Worm (Caenorhabditis elegans) whole organism, late embryonic: ENCODE data around the gene C07G1.7.

Source experiments
- C08G9.2 ChIP-seq: sonication (generic microtip); optimal IDR thresholded peaks from 2 replicates; lab custom pipeline; 2016; ENCODE audit warnings: mild to moderate bottlenecking, missing genetic modification characterization, moderate library complexity, missing compliant biosample characterization
- C38D4.7 ChIP-seq: fragments of 200-800 bp; sonication (Bioruptor generic); optimal IDR thresholded peaks from 2 replicates; lab custom pipeline; 2018; ENCODE audit warnings: mild to moderate bottlenecking, missing genetic modification characterization, moderate library complexity, missing compliant biosample characterization
- K02D7.2 ChIP-seq: sonication (generic microtip); optimal IDR thresholded peaks from 2 replicates; lab custom pipeline; 2017; ENCODE audit warnings: mild to moderate bottlenecking, missing genetic modification characterization, missing compliant biosample characterization
- K09A11.1 ChIP-seq: sonication (generic microtip); optimal IDR thresholded peaks from 2 replicates; lab custom pipeline; 2017; ENCODE audit warnings: antibody characterized with exemption, mild to moderate bottlenecking, missing genetic modification characterization, missing compliant biosample characterization; ENCODE audit not compliant: insufficient read depth
- T23F11.4 ChIP-seq: fragments of 200-800 bp; sonication (Bioruptor generic); optimal IDR thresholded peaks from 2 replicates; lab custom pipeline; 2018; ENCODE audit warnings: mild to moderate bottlenecking, missing genetic modification characterization, missing compliant biosample characterization
- Y22D7AL.16 ChIP-seq: sonication (generic microtip); optimal IDR thresholded peaks from 2 replicates; lab custom pipeline; 2016; ENCODE audit warnings: missing genetic modification characterization, missing compliant biosample characterization
- ceh-19 ChIP-seq: fragments of 200-800 bp; sonication (Bioruptor generic); optimal IDR thresholded peaks from 2 replicates; lab custom pipeline; 2018; ENCODE audit warnings: mild to moderate bottlenecking, missing genetic modification characterization, missing compliant biosample characterization
- ceh-2 ChIP-seq: sonication (generic microtip); optimal IDR thresholded peaks from 2 replicates; lab custom pipeline; 2016; ENCODE audit warnings: missing genotype, missing genetic modification characterization, missing compliant biosample characterization
- ceh-22 ChIP-seq: sonication (generic microtip); optimal IDR thresholded peaks from 2 replicates; lab custom pipeline; 2017; ENCODE audit warnings: missing biosample characterization, missing genetic modification characterization
- ceh-30 ChIP-seq: fragments of 150-350 bp; optimal IDR thresholded peaks from 2 replicates; lab custom pipeline; 2014; ENCODE audit warnings: missing biosample characterization, missing genetic modification characterization
- ceh-31 ChIP-seq: sonication (generic microtip); optimal IDR thresholded peaks from 2 replicates; lab custom pipeline; 2016; ENCODE audit warnings: missing genetic modification characterization, missing compliant biosample characterization
- ceh-34 ChIP-seq: sonication (generic microtip); optimal IDR thresholded peaks from 2 replicates; lab custom pipeline; 2016; ENCODE audit warnings: mild to moderate bottlenecking, missing genetic modification characterization, missing compliant biosample characterization
- ceh-6 ChIP-seq: fragments of 200-800 bp; sonication (Bioruptor generic); optimal IDR thresholded peaks from 2 replicates; lab custom pipeline; 2018; ENCODE audit warnings: mild to moderate bottlenecking, missing genetic modification characterization, missing compliant biosample characterization
- ceh-9 ChIP-seq: sonication (generic microtip); optimal IDR thresholded peaks from 2 replicates; lab custom pipeline; 2016; ENCODE audit warnings: mild to moderate bottlenecking, missing genetic modification characterization, inconsistent platforms, missing compliant biosample characterization
- dve-1 ChIP-seq: sonication (generic microtip); optimal IDR thresholded peaks from 2 replicates; lab custom pipeline; 2017; ENCODE audit warnings: antibody characterized with exemption, mild to moderate bottlenecking, missing genetic modification characterization, missing compliant biosample characterization
- elt-2 ChIP-seq: sonication (generic microtip); optimal IDR thresholded peaks from 2 replicates; lab custom pipeline; 2016; ENCODE audit warnings: missing genetic modification reagents, missing genetic modification characterization, missing compliant biosample characterization
- ets-4 ChIP-seq: sonication (generic microtip); optimal IDR thresholded peaks from 2 replicates; lab custom pipeline; 2016; ENCODE audit warnings: missing genetic modification characterization, missing compliant biosample characterization
- eyg-1 ChIP-seq: sonication (generic microtip); optimal IDR thresholded peaks from 2 replicates; lab custom pipeline; 2016; ENCODE audit warnings: missing genotype, missing genetic modification characterization, missing compliant biosample characterization
- fax-1 ChIP-seq: sonication (generic microtip); optimal IDR thresholded peaks from 2 replicates; lab custom pipeline; 2016; ENCODE audit warnings: missing genotype, missing genetic modification characterization, missing compliant biosample characterization
- fkh-10 ChIP-seq: fragments of 150-350 bp; optimal IDR thresholded peaks from 2 replicates; lab custom pipeline; 2014; ENCODE audit warnings: missing biosample characterization, missing genetic modification reagents, missing genetic modification characterization
- hlh-13 ChIP-seq: fragments of 200-800 bp; sonication (Bioruptor generic); optimal IDR thresholded peaks from 2 replicates; lab custom pipeline; 2018; ENCODE audit warnings: mild to moderate bottlenecking, missing genetic modification characterization, missing compliant biosample characterization
- hlh-15 ChIP-seq: sonication (generic microtip); optimal IDR thresholded peaks from 2 replicates; lab custom pipeline; 2016; ENCODE audit warnings: missing genetic modification characterization, missing compliant biosample characterization
- hlh-30 ChIP-seq: sonication (generic microtip); optimal IDR thresholded peaks from 2 replicates; lab custom pipeline; 2017; ENCODE audit warnings: antibody characterized with exemption, missing genetic modification characterization, missing compliant biosample characterization; ENCODE audit not compliant: insufficient read depth
- hlh-8 ChIP-seq: sonication (generic microtip); optimal IDR thresholded peaks from 2 replicates; lab custom pipeline; 2016; ENCODE audit warnings: missing genotype, missing genetic modification characterization, missing compliant biosample characterization
- mec-3 ChIP-seq: sonication (generic microtip); optimal IDR thresholded peaks from 2 replicates; lab custom pipeline; 2016; ENCODE audit warnings: borderline replicate concordance, missing genetic modification characterization, missing compliant biosample characterization
- nhr-232 ChIP-seq: sonication (generic microtip); optimal IDR thresholded peaks from 2 replicates; lab custom pipeline; 2016; ENCODE audit warnings: missing genetic modification characterization, missing compliant biosample characterization
- npax-4 ChIP-seq: sonication (generic microtip); optimal IDR thresholded peaks from 2 replicates; lab custom pipeline; 2016; ENCODE audit warnings: missing genetic modification characterization, missing compliant biosample characterization
- odd-2 ChIP-seq: sonication (generic microtip); optimal IDR thresholded peaks from 2 replicates; lab custom pipeline; 2017; ENCODE audit warnings: antibody characterized with exemption, mild to moderate bottlenecking, missing genetic modification characterization, missing compliant biosample characterization
- pag-3 ChIP-seq: sonication (generic microtip); optimal IDR thresholded peaks from 2 replicates; lab custom pipeline; 2016; ENCODE audit warnings: missing compliant biosample characterization, missing genetic modification characterization, borderline replicate concordance
- pat-9 ChIP-seq: fragments of 200-800 bp; sonication (Bioruptor generic); optimal IDR thresholded peaks from 2 replicates; lab custom pipeline; 2018; ENCODE audit warnings: mild to moderate bottlenecking, missing genetic modification characterization, moderate library complexity, missing compliant biosample characterization
- pax-1 ChIP-seq: fragments of 150-350 bp; optimal IDR thresholded peaks from 2 replicates; lab custom pipeline; 2014; ENCODE audit warnings: missing biosample characterization, missing genetic modification characterization
- pha-2 ChIP-seq: sonication (generic microtip); optimal IDR thresholded peaks from 2 replicates; lab custom pipeline; 2017; ENCODE audit warnings: mild to moderate bottlenecking, missing genetic modification characterization, missing compliant biosample characterization
- pha-4 ChIP-seq: fragments of 150-350 bp; optimal IDR thresholded peaks from 2 replicates; lab custom pipeline; 2018; ENCODE audit warnings: missing biosample characterization, missing genetic modification reagents, missing genetic modification characterization
- pqm-1 ChIP-seq: sonication (generic microtip); optimal IDR thresholded peaks from 2 replicates; lab custom pipeline; 2016; ENCODE audit warnings: missing genetic modification characterization, missing compliant biosample characterization
- pros-1 ChIP-seq: fragments of 150-350 bp; optimal IDR thresholded peaks from 2 replicates; lab custom pipeline; 2014; ENCODE audit warnings: missing biosample characterization, missing genetic modification reagents, missing genetic modification characterization
- sdc-2 ChIP-seq: sonication (generic microtip); optimal IDR thresholded peaks from 2 replicates; lab custom pipeline; 2016; ENCODE audit warnings: missing genotype, missing genetic modification characterization, missing compliant biosample characterization
- sox-4 ChIP-seq: sonication (generic microtip); optimal IDR thresholded peaks from 2 replicates; lab custom pipeline; 2017; ENCODE audit warnings: mild to moderate bottlenecking, missing genetic modification characterization, inconsistent platforms, missing compliant biosample characterization
- syd-9 ChIP-seq: sonication (generic microtip); optimal IDR thresholded peaks from 2 replicates; lab custom pipeline; 2016; ENCODE audit warnings: mild to moderate bottlenecking, missing genetic modification characterization, moderate library complexity, missing compliant biosample characterization
- tbx-2 ChIP-seq: sonication (generic microtip); optimal IDR thresholded peaks from 2 replicates; lab custom pipeline; 2016; ENCODE audit warnings: missing genetic modification characterization, missing compliant biosample characterization
- unc-3 ChIP-seq, 2 experiments: fragments of 200-800 bp in 1 of 2; sonication (Bioruptor generic) in 1 of 2; sonication (generic microtip) in 1 of 2; conservative IDR thresholded peaks in 1 of 2; optimal IDR thresholded peaks in 1 of 2; 2 replicates each; pipeline versions ENCODE4 v1.3.6 to Lab custom; 2016 to 2022; ENCODE audit warnings: missing compliant biosample characterization in 2 of 2, missing genetic modification characterization in 2 of 2, missing genetic modification reagents in 1 of 2
- unc-55 ChIP-seq: sonication (generic microtip); optimal IDR thresholded peaks from 2 replicates; lab custom pipeline; 2017; ENCODE audit warnings: missing biosample characterization, missing genetic modification reagents, missing genetic modification characterization
- unc-86 ChIP-seq: sonication (generic microtip); optimal IDR thresholded peaks from 2 replicates; lab custom pipeline; 2016; ENCODE audit warnings: missing genetic modification characterization, missing compliant biosample characterization
- zip-5 ChIP-seq: sonication (generic microtip); optimal IDR thresholded peaks from 2 replicates; lab custom pipeline; 2016; ENCODE audit warnings: missing genetic modification characterization, missing compliant biosample characterization
- ztf-16 ChIP-seq: sonication (generic microtip); optimal IDR thresholded peaks from 2 replicates; lab custom pipeline; 2017; ENCODE audit warnings: missing genetic modification characterization, missing compliant biosample characterization

Gene C07G1.7

DNA sequence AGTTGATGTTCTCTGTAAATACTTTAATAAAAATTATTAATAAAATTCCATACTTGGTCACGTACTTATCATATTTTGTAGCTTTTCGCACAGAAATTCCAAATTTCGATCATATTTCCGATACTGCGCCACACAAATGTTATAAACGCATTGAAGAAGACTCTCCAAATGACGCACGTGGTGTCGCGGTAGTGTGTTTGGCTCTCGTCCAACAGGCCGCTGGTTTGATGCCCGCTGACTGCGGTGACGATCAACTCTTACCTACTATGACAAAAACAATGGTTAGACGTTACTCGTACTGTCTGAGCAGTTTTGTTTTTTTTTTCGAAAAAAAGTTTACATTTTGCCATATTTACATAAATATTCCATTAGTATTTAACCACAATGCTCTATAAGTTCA, 41.2 kb upstream of the C07G1.7 start (continued):
- peak; percentile 93 for TF ChIP-seq unc-3 (GFP tag; conservative IDR thresholded peaks at IDR 0.05; lab: Robert Waterston, UW)
- TF ChIP-seq unc-3 (tag; optimal IDR thresholded peaks at IDR 0.05; lab: Kevin White, UChicago), result peak; percentile 93
- peak; percentile 90 for TF ChIP-seq eyg-1 (tag; lab: Kevin White, UChicago)
- peak; percentile 95 for TF ChIP-seq ceh-34 (tag; lab: Kevin White, UChicago)
- TF ChIP-seq pag-3 (tag; lab: Kevin White, UChicago), result peak; percentile 72
- TF ChIP-seq sox-4 (tag; lab: Kevin White, UChicago), result peak; percentile 97
- no peak for TF ChIP-seq unc-55 (GFP tag; lab: Kevin White, UChicago)
- peak; percentile 82 for TF ChIP-seq C08G9.2
- TF ChIP-seq ceh-31 (tag; lab: Kevin White, UChicago), result peak; percentile 73
- TF ChIP-seq ceh-9 (tag; lab: Kevin White, UChicago), result peak; percentile 93
- TF ChIP-seq pax-1 (tag; lab: Kevin White, UChicago), result no peak
- peak; percentile 81 for TF ChIP-seq odd-2 (tag; lab: Kevin White, UChicago)
- TF ChIP-seq fkh-10 (GFP tag; lab: Kevin White, UChicago), result peak; percentile 47
- TF ChIP-seq hlh-13 (GFP tag; lab: Kevin White, UChicago), result peak; percentile 91
- TF ChIP-seq pros-1 (tag; lab: Kevin White, UChicago), result peak; percentile 56
- peak; percentile 93 for TF ChIP-seq tbx-2 (tag; lab: Kevin White, UChicago)
- TF ChIP-seq unc-86, result peak; percentile 95
- peak; percentile 43 for TF ChIP-seq ets-4 (tag; lab: Kevin White, UChicago)
- TF ChIP-seq sdc-2 (tag; lab: Kevin White, UChicago), result peak; percentile 89
- peak; percentile 98 for TF ChIP-seq elt-2
- peak; percentile 53 for TF ChIP-seq ceh-30 (tag; lab: Kevin White, UChicago)
- TF ChIP-seq zip-5 (tag; lab: Kevin White, UChicago), result peak; percentile 88
- TF ChIP-seq hlh-8 (tag; lab: Kevin White, UChicago), result peak; percentile 89
- peak; percentile 91 for TF ChIP-seq fax-1 (tag; lab: Kevin White, UChicago)
- peak; percentile 93 for TF ChIP-seq T23F11.4 (GFP tag; lab: Kevin White, UChicago)
- TF ChIP-seq ceh-2 (tag; lab: Kevin White, UChicago), result peak; percentile 90

DNA sequence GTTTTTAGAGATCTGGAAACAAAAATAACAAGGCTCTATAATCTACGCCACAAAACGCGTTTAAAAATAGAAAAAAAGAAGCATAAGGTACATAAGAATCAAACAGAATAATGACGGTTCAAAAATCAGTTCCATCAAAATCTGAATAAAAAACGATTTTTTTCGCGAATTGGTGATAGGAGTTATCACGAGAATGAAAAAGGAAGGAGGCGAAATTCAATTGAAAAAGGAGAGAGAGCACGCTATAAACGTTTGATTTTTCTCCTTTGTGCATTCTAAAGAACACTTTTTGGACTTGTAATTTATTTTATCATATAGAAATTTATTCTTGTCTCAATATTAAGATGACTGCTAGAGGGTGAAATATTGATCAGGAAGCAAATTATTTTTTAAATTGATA, 39.7 kb upstream of the C07G1.7 start:
- no peak for TF ChIP-seq ceh-6 (GFP tag; lab: Kevin White, UChicago)
- no peak for TF ChIP-seq unc-55 (GFP tag; lab: Kevin White, UChicago)
- TF ChIP-seq hlh-13 (GFP tag; lab: Kevin White, UChicago), result no peak
- no peak for TF ChIP-seq hlh-30 (tag; lab: Kevin White, UChicago)
- TF ChIP-seq ztf-16 (tag; lab: Kevin White, UChicago), result no peak
- no peak for TF ChIP-seq pha-2
- no peak for TF ChIP-seq zip-5 (tag; lab: Kevin White, UChicago)
- no peak for TF ChIP-seq pax-1 (tag; lab: Kevin White, UChicago)
- TF ChIP-seq pha-4 (tag; lab: Kevin White, UChicago), result no peak
- TF ChIP-seq sox-4 (tag; lab: Kevin White, UChicago), result no peak
- TF ChIP-seq K09A11.1 (tag; lab: Kevin White, UChicago), result no peak
- TF ChIP-seq C08G9.2, result no peak
- no peak for TF ChIP-seq sdc-2 (tag; lab: Kevin White, UChicago)
- no peak for TF ChIP-seq ceh-30 (tag; lab: Kevin White, UChicago)
- no peak for TF ChIP-seq hlh-15 (tag; lab: Kevin White, UChicago)
- no peak for TF ChIP-seq pat-9 (tag; lab: Kevin White, UChicago)
- TF ChIP-seq T23F11.4 (GFP tag; lab: Kevin White, UChicago), result no peak
- TF ChIP-seq elt-2, result no peak

DNA sequence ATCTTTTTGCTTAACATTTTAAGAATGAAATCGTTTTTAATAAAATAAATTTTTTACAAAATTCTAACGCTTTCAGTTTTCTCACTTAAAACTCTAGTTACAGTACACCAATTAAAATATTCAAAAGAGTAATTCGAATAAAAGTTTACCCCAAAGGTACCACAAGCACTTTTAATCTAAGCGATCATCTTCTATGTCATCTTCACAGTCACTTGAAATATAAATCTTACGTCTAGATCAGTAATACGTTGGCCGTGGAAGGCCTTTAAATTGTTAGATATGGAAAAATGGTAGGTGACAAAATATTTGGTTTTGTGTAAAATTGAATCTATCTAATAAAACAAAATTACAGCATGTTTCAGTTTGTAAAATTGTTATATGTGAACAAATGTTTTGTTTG, 35.7 kb upstream of the C07G1.7 start:
- TF ChIP-seq Y22D7AL.16 (tag; lab: Kevin White, UChicago) (no peak), fax-1 (tag; lab: Kevin White, UChicago) (no peak), T23F11.4 (GFP tag; lab: Kevin White, UChicago) (no peak), pag-3 (tag; lab: Kevin White, UChicago) (no peak), mec-3 (tag; lab: Kevin White, UChicago) (no peak), npax-4 (tag; lab: Kevin White, UChicago) (no peak), ztf-16 (tag; lab: Kevin White, UChicago) (no peak), K02D7.2 (tag; lab: Kevin White, UChicago) (no peak), ceh-19 (GFP tag; lab: Kevin White, UChicago) (no peak), ceh-22 (tag; lab: Kevin White, UChicago) (no peak), C38D4.7 (GFP tag; lab: Kevin White, UChicago) (no peak), unc-3 (GFP tag; conservative IDR thresholded peaks at IDR 0.05; lab: Robert Waterston, UW) (no peak), unc-3 (tag; optimal IDR thresholded peaks at IDR 0.05; lab: Kevin White, UChicago) (no peak), hlh-8 (tag; lab: Kevin White, UChicago) (no peak), syd-9 (tag; lab: Kevin White, UChicago) (no peak), pqm-1 (no peak), unc-55 (GFP tag; lab: Kevin White, UChicago) (no peak), nhr-232 (tag; lab: Kevin White, UChicago) (no peak), hlh-15 (tag; lab: Kevin White, UChicago) (no peak), hlh-30 (tag; lab: Kevin White, UChicago) (no peak), dve-1 (no peak)
- TF ChIP-seq, all 69 proteins: peak for 0
